Worm (Caenorhabditis elegans) whole organism, L1 larva: ENCODE data around the gene B0034.1.

Experiments used
- C16A3.4 ChIP-seq: fragments of 150-350 bp; optimal IDR thresholded peaks from 2 replicates; lab custom pipeline; 2014; ENCODE audit warnings: missing biosample characterization, missing genetic modification characterization
- C34B4.2 ChIP-seq: sonication (generic microtip); optimal IDR thresholded peaks from 2 replicates; lab custom pipeline; 2017; ENCODE audit warnings: mild to moderate bottlenecking, missing genetic modification characterization, missing compliant biosample characterization
- F16B12.6 ChIP-seq: fragments of 150-350 bp; optimal IDR thresholded peaks from 2 replicates; lab custom pipeline; 2014; ENCODE audit warnings: missing biosample characterization, missing genetic modification characterization
- ama-1 ChIP-seq: fragments of 150-350 bp; optimal IDR thresholded peaks from 2 replicates; lab custom pipeline; 2014
- ceh-63 ChIP-seq: fragments of 200-800 bp; sonication (Bioruptor generic); optimal IDR thresholded peaks from 2 replicates; lab custom pipeline; 2018; ENCODE audit warnings: mild to moderate bottlenecking, missing genetic modification characterization, missing compliant biosample characterization
- ceh-8 ChIP-seq: fragments of 200-800 bp; sonication (Bioruptor generic); optimal IDR thresholded peaks from 2 replicates; lab custom pipeline; 2018; ENCODE audit warnings: mild to moderate bottlenecking, missing genetic modification characterization, moderate library complexity, missing compliant biosample characterization
- ceh-88 ChIP-seq: fragments of 200-800 bp; sonication (Bioruptor generic); IDR thresholded peaks from 2 replicates; pipeline ENCODE4 v1.3.6; 2022; ENCODE audit warnings: missing genetic modification characterization, missing compliant biosample characterization
- egl-13 ChIP-seq: sonication (generic microtip); optimal IDR thresholded peaks from 2 replicates; lab custom pipeline; 2016; ENCODE audit warnings: missing genotype, missing genetic modification reagents, missing genetic modification characterization, missing compliant biosample characterization
- fkh-10 ChIP-seq: sonication (generic microtip); optimal IDR thresholded peaks from 2 replicates; lab custom pipeline; 2017; ENCODE audit warnings: missing biosample characterization, missing genetic modification reagents, missing genetic modification characterization
- fkh-4 ChIP-seq: sonication (generic microtip); optimal IDR thresholded peaks from 2 replicates; lab custom pipeline; 2016; ENCODE audit warnings: missing compliant biosample characterization, missing genetic modification characterization, borderline replicate concordance
- fkh-8 ChIP-seq: sonication (generic microtip); optimal IDR thresholded peaks from 2 replicates; lab custom pipeline; 2016; ENCODE audit warnings: mild to moderate bottlenecking, missing genetic modification characterization, missing compliant biosample characterization
- fos-1 ChIP-seq: fragments of 150-350 bp; optimal IDR thresholded peaks from 2 replicates; lab custom pipeline; 2014; ENCODE audit warnings: missing biosample characterization, missing genetic modification characterization
- grh-1 ChIP-seq: fragments of 200-800 bp; sonication (Bioruptor generic); IDR thresholded peaks from 2 replicates; pipeline ENCODE4 v1.3.6; 2022; ENCODE audit warnings: missing genetic modification reagents, missing genetic modification characterization, missing compliant biosample characterization
- hlh-4 ChIP-seq: sonication (generic microtip); optimal IDR thresholded peaks from 2 replicates; lab custom pipeline; 2016; ENCODE audit warnings: mild to moderate bottlenecking, missing genetic modification characterization, missing compliant biosample characterization
- lin-13 ChIP-seq: fragments of 150-350 bp; optimal IDR thresholded peaks from 2 replicates; lab custom pipeline; 2014; ENCODE audit warnings: missing biosample characterization, missing genetic modification reagents, missing genetic modification characterization
- lin-14 ChIP-seq: fragments of 200-800 bp; sonication (Bioruptor generic); optimal IDR thresholded peaks from 2 replicates; lab custom pipeline; 2018; ENCODE audit warnings: mild to moderate bottlenecking, missing genetic modification characterization, moderate library complexity, missing compliant biosample characterization
- lin-15B ChIP-seq: fragments of 150-350 bp; sonication (generic microtip); optimal IDR thresholded peaks from 3 replicates; lab custom pipeline; 2014; ENCODE audit warnings: missing biosample characterization, missing genetic modification characterization
- lin-35 ChIP-seq, 2 experiments: fragments of 150-350 bp; optimal IDR thresholded peaks; 2 replicates each; lab custom pipeline; 2014; ENCODE audit warnings: missing biosample characterization in 2 of 2, missing genetic modification characterization in 2 of 2, missing genetic modification reagents in 2 of 2
- lin-39 ChIP-seq: fragments of 150-350 bp; optimal IDR thresholded peaks from 2 replicates; lab custom pipeline; 2014; ENCODE audit warnings: missing biosample characterization, missing genetic modification reagents, missing genetic modification characterization
- lsy-2 ChIP-seq, 2 experiments: fragments of 150-350 bp; optimal IDR thresholded peaks; 2 replicates each; lab custom pipeline; 2014; ENCODE audit warnings: missing biosample characterization in 2 of 2, missing genetic modification characterization in 2 of 2
- mep-1 ChIP-seq: fragments of 150-350 bp; optimal IDR thresholded peaks from 2 replicates; lab custom pipeline; 2014; ENCODE audit warnings: missing biosample characterization, missing genetic modification characterization
- nhr-11 ChIP-seq: fragments of 150-350 bp; optimal IDR thresholded peaks from 2 replicates; lab custom pipeline; 2014; ENCODE audit warnings: missing biosample characterization, missing genetic modification characterization
- nhr-12 ChIP-seq: sonication (generic microtip); optimal IDR thresholded peaks from 2 replicates; lab custom pipeline; 2017; ENCODE audit warnings: missing biosample characterization, missing genetic modification characterization
- nhr-20 ChIP-seq: sonication (generic microtip); optimal IDR thresholded peaks from 2 replicates; lab custom pipeline; 2016; ENCODE audit warnings: mild to moderate bottlenecking, missing genetic modification characterization, missing compliant biosample characterization
- nhr-47 ChIP-seq: sonication (generic microtip); optimal IDR thresholded peaks from 2 replicates; lab custom pipeline; 2016; ENCODE audit warnings: mild to moderate bottlenecking, missing genetic modification characterization, moderate library complexity, missing compliant biosample characterization
- nhr-71 ChIP-seq: sonication (generic microtip); optimal IDR thresholded peaks from 2 replicates; lab custom pipeline; 2016; ENCODE audit warnings: mild to moderate bottlenecking, missing genetic modification characterization, moderate library complexity, missing compliant biosample characterization
- nhr-84 ChIP-seq: sonication (generic microtip); optimal IDR thresholded peaks from 2 replicates; lab custom pipeline; 2017; ENCODE audit warnings: missing biosample characterization, missing genetic modification characterization
- pag-3 ChIP-seq: sonication (generic microtip); optimal IDR thresholded peaks from 2 replicates; lab custom pipeline; 2017; ENCODE audit warnings: missing genetic modification characterization, mild to moderate bottlenecking, missing compliant biosample characterization, antibody characterized with exemption, borderline replicate concordance; ENCODE audit not compliant: insufficient read depth
- pax-3 ChIP-seq: fragments of 200-800 bp; sonication (Bioruptor generic); optimal IDR thresholded peaks from 2 replicates; lab custom pipeline; 2018; ENCODE audit warnings: mild to moderate bottlenecking, missing genetic modification characterization, moderate library complexity, missing compliant biosample characterization
- tlp-1 ChIP-seq: fragments of 150-350 bp; optimal IDR thresholded peaks from 2 replicates; lab custom pipeline; 2014; ENCODE audit warnings: missing biosample characterization, missing genetic modification characterization
- unc-130 ChIP-seq: fragments of 150-350 bp; optimal IDR thresholded peaks from 2 replicates; lab custom pipeline; 2017; ENCODE audit warnings: missing biosample characterization, missing genetic modification characterization, inconsistent platforms
- unc-30 ChIP-seq: sonication (generic microtip); optimal IDR thresholded peaks from 2 replicates; lab custom pipeline; 2017; ENCODE audit warnings: missing biosample characterization, missing genetic modification characterization
- unc-62 ChIP-seq: fragments of 150-350 bp; optimal IDR thresholded peaks from 2 replicates; lab custom pipeline; 2014; ENCODE audit warnings: missing biosample characterization, missing genetic modification reagents, missing genetic modification characterization
- unc-86 ChIP-seq: sonication (generic microtip); optimal IDR thresholded peaks from 2 replicates; lab custom pipeline; 2016; ENCODE audit warnings: missing genetic modification characterization, missing compliant biosample characterization
- unc-98 ChIP-seq: fragments of 200-800 bp; sonication (Bioruptor generic); IDR thresholded peaks from 2 replicates; pipeline ENCODE4 v1.3.6; 2022; ENCODE audit warnings: missing genetic modification characterization, missing compliant biosample characterization
- vab-15 ChIP-seq: sonication (generic microtip); optimal IDR thresholded peaks from 2 replicates; lab custom pipeline; 2017; ENCODE audit warnings: missing genotype, mild to moderate bottlenecking, missing genetic modification characterization, missing compliant biosample characterization
- ztf-4 ChIP-seq: fragments of 150-350 bp; optimal IDR thresholded peaks from 2 replicates; lab custom pipeline; 2014; ENCODE audit warnings: missing biosample characterization, missing genetic modification characterization

B0034.1 gene

DNA sequence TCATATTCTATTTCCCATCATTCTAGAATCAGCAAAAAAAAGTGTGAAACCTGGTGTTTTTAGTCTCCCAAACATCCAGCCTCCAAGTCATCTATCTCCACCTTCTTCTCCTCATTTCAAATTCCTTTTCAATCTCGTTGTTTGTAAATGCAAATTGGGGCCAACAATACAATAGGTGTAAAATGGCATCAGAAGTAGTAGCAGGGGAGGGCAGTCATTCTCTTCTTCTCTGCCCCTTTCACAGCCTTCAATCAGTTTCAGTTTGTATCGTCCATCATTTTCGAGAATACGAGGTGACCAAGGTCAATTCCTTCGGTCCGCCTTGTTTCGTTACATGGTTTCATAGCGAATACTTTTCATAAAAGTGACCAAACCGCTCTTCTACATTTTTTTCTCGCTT is 1.2 kb downstream of the B0034.1 start, which contains the start of gene B0034.4:
B0034.4 (minus strand) TSS at position 229 of the 400 bp plus-strand sequence.
- TF ChIP-seq nhr-20 (no peak), ceh-63 (GFP tag; lab: Kevin White, UChicago) (no peak), lin-14 (GFP tag; lab: Kevin White, UChicago) (peak; percentile 14)

DNA sequence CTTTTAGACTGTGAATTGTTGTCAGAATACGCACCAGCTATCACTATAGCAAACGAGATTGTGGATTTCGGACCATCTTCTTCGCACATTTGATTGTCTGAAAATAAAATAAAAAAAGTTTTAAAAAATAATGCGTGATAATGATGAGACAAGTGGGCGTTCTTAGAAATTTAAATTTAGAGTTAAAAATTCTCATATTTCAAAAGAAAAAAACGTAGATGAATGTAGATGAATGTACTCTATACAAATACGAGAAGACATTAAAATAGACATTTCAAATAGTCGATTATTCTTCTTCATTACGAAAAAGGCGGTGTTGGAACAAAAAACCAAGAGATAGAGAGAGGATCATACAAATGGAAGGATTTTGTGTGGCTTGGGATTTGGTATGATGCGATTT is 6.7 kb downstream of the B0034.1 start, which contains the start of gene B0034.5:
B0034.5 (minus strand) TSS at position 101 of the 400 bp plus-strand sequence.
- TF ChIP-seq unc-98 (GFP tag; lab: Robert Waterston, UW) = no peak
- no peak for TF ChIP-seq hlh-4 (tag; lab: Kevin White, UChicago)
- no peak for TF ChIP-seq unc-30 (tag; lab: Kevin White, UChicago)
- TF ChIP-seq tlp-1 = no peak
- no peak for TF ChIP-seq nhr-47
- TF ChIP-seq ztf-4 = no peak
- TF ChIP-seq, all 84 proteins: peak for 0

DNA sequence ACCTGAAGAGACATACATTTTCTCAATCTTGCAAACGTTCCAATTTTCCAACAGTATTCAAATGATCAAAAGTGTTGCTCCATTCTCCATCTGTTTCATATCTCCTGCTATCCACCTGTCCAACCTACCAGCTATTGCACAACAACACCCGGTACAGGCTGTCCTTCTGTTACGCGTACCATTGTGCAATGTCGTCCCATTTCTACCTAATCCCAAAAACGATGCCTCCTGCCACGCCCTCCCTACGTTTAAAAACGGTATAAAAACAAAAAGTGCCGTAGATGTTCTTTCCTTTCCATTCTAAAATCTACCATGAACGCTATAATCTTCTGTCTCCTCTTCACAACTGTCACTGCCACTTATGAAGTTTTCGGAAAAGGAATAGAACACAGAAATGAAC is 20.1 kb downstream of the B0034.1 start, which contains the start of gene ins-2:
ins-2 (plus strand) TSS at position 301 of the 400 bp plus-strand sequence.
- TF ChIP-seq unc-98 (GFP tag; lab: Robert Waterston, UW) (no peak), ceh-8 (GFP tag; lab: Kevin White, UChicago) (no peak), hlh-4 (tag; lab: Kevin White, UChicago) (no peak), vab-15 (tag; lab: Kevin White, UChicago) (no peak), mep-1 (tag; lab: Kevin White, UChicago) (no peak), C34B4.2 (tag; lab: Kevin White, UChicago) (no peak), lin-15B (tag; lab: Kevin White, UChicago) (no peak), F16B12.6 (no peak), unc-130 (tag; lab: Kevin White, UChicago) (no peak), nhr-12 (tag; lab: Kevin White, UChicago) (no peak), pag-3 (no peak)

DNA sequence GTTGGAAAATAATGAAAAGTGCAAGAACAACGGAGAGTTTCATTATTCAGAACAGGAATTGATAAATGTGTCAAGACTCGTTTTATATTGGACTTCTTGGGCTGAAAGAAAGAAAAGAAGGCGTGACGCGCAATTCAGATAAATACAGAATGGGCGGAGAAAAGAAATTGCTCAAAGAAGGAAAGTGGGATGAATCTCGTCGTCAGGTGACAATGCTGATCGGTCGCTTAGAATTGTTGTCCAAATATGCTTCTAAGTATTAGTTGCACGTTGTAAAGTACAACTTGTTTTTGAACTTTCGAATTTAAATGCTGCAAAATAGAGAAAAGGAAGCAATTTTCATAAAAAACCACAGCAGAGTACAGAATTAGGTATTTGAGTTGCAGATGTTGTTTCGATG is 22.5 kb downstream of the B0034.1 start, which contains the start of gene ins-3:
ins-3 (minus strand) TSS at position 101 of the 400 bp plus-strand sequence.
- TF ChIP-seq pax-3 (tag; lab: Kevin White, UChicago) = peak; percentile 14
- peak; percentile 38 for TF ChIP-seq nhr-71 (tag; lab: Kevin White, UChicago)
- TF ChIP-seq fos-1 (tag; lab: Kevin White, UChicago) = no peak
- no peak for TF ChIP-seq lsy-2 (tag; optimal IDR thresholded peaks at IDR 0.05; lab: Kevin White, UChicago)
- TF ChIP-seq egl-13 = no peak
- TF ChIP-seq fkh-8 (tag; lab: Kevin White, UChicago) = peak; percentile 65
- no peak for TF ChIP-seq lin-13 (GFP tag; lab: Kevin White, UChicago)

DNA sequence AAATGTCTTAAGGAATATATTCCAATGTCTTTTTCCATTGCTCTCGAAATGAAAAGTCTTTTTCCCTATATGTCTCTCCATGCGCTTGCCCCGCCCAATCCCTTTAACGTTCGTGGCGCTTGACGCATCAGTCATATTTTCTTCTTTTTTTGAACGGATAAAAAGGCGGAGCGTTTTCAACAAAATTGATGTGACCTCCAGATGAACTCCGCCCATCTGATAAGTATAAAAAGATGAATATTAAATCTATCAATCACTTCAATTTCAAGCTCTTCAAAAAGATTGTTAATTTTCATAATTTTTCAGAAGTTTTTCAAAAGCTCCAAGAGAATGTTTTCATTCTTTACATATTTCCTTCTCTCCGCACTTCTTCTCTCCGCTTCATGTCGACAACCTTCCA is 27.9 kb downstream of the B0034.1 start, which contains the start of gene ins-4:
ins-4 (plus strand) TSS at position 301 of the 400 bp plus-strand sequence.
- TF ChIP-seq C16A3.4 (tag; lab: Kevin White, UChicago) (no peak), lin-39 (no peak), fkh-4 (no peak), lin-35 (GFP tag; optimal IDR thresholded peaks at IDR 0.05; lab: Kevin White, UChicago) (no peak), ama-1 (no peak), nhr-11 (tag; lab: Kevin White, UChicago) (no peak), unc-62 (GFP tag; lab: Kevin White, UChicago) (no peak), nhr-20 (no peak), fkh-10 (no peak), unc-86 (tag; lab: Kevin White, UChicago) (no peak)

DNA sequence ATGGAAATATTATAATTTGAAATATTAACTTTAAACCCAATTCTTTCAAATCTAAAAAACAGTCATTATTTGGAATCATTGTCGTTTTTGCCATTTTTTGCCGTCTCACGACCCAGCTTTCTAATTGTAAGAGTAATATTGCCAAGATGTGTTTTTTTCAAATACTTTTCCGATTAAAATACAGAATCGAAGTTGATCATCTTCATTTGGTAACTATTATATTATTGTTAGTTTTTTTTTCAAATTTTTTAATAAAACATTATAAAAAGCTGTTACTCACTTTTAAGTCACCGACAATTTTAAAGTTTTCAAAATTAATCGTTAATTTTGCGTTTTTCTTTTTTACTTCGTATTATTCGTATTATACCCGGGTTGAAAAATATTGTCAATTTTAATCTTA is 29.1 kb downstream of the B0034.1 start, which contains the start of gene ins-5:
ins-5 (plus strand) TSS at position 301 of the 400 bp plus-strand sequence.
- TF ChIP-seq lin-39 (no peak), nhr-84 (tag; lab: Kevin White, UChicago) (no peak), grh-1 (GFP tag; lab: Robert Waterston, UW) (no peak), ceh-88 (GFP tag; lab: Robert Waterston, UW) (no peak)
- TF ChIP-seq, all 84 proteins: peak for 0
